Worm (Caenorhabditis elegans) whole organism, L3 larva: Measurements from ENCODE around the gene F46C5.10.

ENCODE experiments used
- R02D3.7 ChIP-seq: fragments of 150-350 bp; optimal IDR thresholded peaks from 2 replicates; lab custom pipeline; 2014; ENCODE audit warnings: missing biosample characterization, missing genetic modification characterization
- ZK546.5 ChIP-seq: sonication (generic microtip); optimal IDR thresholded peaks from 2 replicates; lab custom pipeline; 2017; ENCODE audit warnings: missing biosample characterization, missing genetic modification characterization
- aly-2 ChIP-seq: fragments of 150-350 bp; optimal IDR thresholded peaks from 2 replicates; lab custom pipeline; 2014; ENCODE audit warnings: missing biosample characterization, missing genetic modification characterization
- ama-1 ChIP-seq: fragments of 150-350 bp; optimal IDR thresholded peaks from 2 replicates; lab custom pipeline; 2018
- ceh-16 ChIP-seq: sonication (generic microtip); optimal IDR thresholded peaks from 2 replicates; lab custom pipeline; 2017; ENCODE audit warnings: missing biosample characterization, missing genetic modification characterization
- ceh-28 ChIP-seq: fragments of 150-350 bp; optimal IDR thresholded peaks from 2 replicates; lab custom pipeline; 2014; ENCODE audit warnings: missing biosample characterization, missing genetic modification reagents, missing genetic modification characterization
- ceh-82 ChIP-seq: fragments of 150-350 bp; optimal IDR thresholded peaks from 2 replicates; lab custom pipeline; 2014; ENCODE audit warnings: missing biosample characterization, missing genetic modification characterization
- ceh-9 ChIP-seq: sonication (generic microtip); optimal IDR thresholded peaks from 2 replicates; lab custom pipeline; 2018; ENCODE audit warnings: missing biosample characterization, missing genetic modification characterization
- daf-12 ChIP-seq: fragments of 150-350 bp; optimal IDR thresholded peaks from 2 replicates; lab custom pipeline; 2014; ENCODE audit warnings: missing biosample characterization, missing genetic modification reagents, missing genetic modification characterization
- egl-27 ChIP-seq: sonication (generic microtip); optimal IDR thresholded peaks from 4 replicates; lab custom pipeline; 2017; ENCODE audit warnings: missing biosample characterization, missing genetic modification reagents, missing genetic modification characterization
- egl-5 ChIP-seq: fragments of 150-350 bp; optimal IDR thresholded peaks from 2 replicates; lab custom pipeline; 2017; ENCODE audit warnings: missing biosample characterization, missing genetic modification reagents, missing genetic modification characterization, inconsistent platforms
- elt-1 ChIP-seq: fragments of 150-350 bp; optimal IDR thresholded peaks from 2 replicates; lab custom pipeline; 2014; ENCODE audit warnings: missing biosample characterization, missing genetic modification characterization
- elt-2 ChIP-seq: sonication (generic microtip); optimal IDR thresholded peaks from 2 replicates; lab custom pipeline; 2016; ENCODE audit warnings: missing genetic modification reagents, mild to moderate bottlenecking, missing genetic modification characterization, missing compliant biosample characterization
- elt-3 ChIP-seq, 3 experiments: fragments of 150-350 bp in 1 of 3; sonication (generic microtip) in 2 of 3; optimal IDR thresholded peaks; 2 replicates in 2 of 3; 4 replicates in 1 of 3; lab custom pipeline; 2014 to 2017; ENCODE audit warnings: missing biosample characterization in 3 of 3, missing genetic modification characterization in 3 of 3
- eor-1 ChIP-seq, 2 experiments: fragments of 150-350 bp; optimal IDR thresholded peaks; 2 replicates each; lab custom pipeline; 2014 to 2018; ENCODE audit warnings: missing biosample characterization in 2 of 2, missing genetic modification characterization in 2 of 2
- fkh-10 ChIP-seq: sonication (generic microtip); optimal IDR thresholded peaks from 2 replicates; lab custom pipeline; 2017; ENCODE audit warnings: missing biosample characterization, missing genetic modification reagents, missing genetic modification characterization
- fkh-2 ChIP-seq: fragments of 150-350 bp; optimal IDR thresholded peaks from 2 replicates; lab custom pipeline; 2014; ENCODE audit warnings: missing biosample characterization, missing genetic modification reagents, missing genetic modification characterization
- fos-1 ChIP-seq: fragments of 150-350 bp; optimal IDR thresholded peaks from 2 replicates; lab custom pipeline; 2014; ENCODE audit warnings: missing biosample characterization, missing genetic modification characterization
- hmg-11 ChIP-seq: sonication (generic microtip); optimal IDR thresholded peaks from 2 replicates; lab custom pipeline; 2016; ENCODE audit warnings: missing genetic modification characterization, missing compliant biosample characterization
- jun-1 ChIP-seq: fragments of 150-350 bp; optimal IDR thresholded peaks from 2 replicates; lab custom pipeline; 2014; ENCODE audit warnings: missing biosample characterization, missing genetic modification reagents, missing genetic modification characterization
- lin-15B ChIP-seq: fragments of 150-350 bp; optimal IDR thresholded peaks from 2 replicates; lab custom pipeline; 2014; ENCODE audit warnings: missing biosample characterization, missing genetic modification characterization
- lin-39 ChIP-seq: fragments of 150-350 bp; optimal IDR thresholded peaks from 2 replicates; lab custom pipeline; 2018; ENCODE audit warnings: missing biosample characterization, missing genetic modification reagents, missing genetic modification characterization
- lsy-12 ChIP-seq: sonication (generic microtip); optimal IDR thresholded peaks from 2 replicates; lab custom pipeline; 2016; ENCODE audit warnings: mild to moderate bottlenecking, missing genetic modification characterization, missing compliant biosample characterization
- mdl-1 ChIP-seq: fragments of 150-350 bp; optimal IDR thresholded peaks from 2 replicates; lab custom pipeline; 2014; ENCODE audit warnings: missing biosample characterization, missing genetic modification characterization
- mml-1 ChIP-seq: fragments of 150-350 bp; sonication (generic microtip); optimal IDR thresholded peaks from 3 replicates; lab custom pipeline; 2014; ENCODE audit warnings: missing biosample characterization, missing genetic modification characterization
- nfya-1 ChIP-seq: sonication (generic microtip); optimal IDR thresholded peaks from 2 replicates; lab custom pipeline; 2017; ENCODE audit warnings: missing genetic modification characterization, mild to moderate bottlenecking, missing compliant biosample characterization, antibody characterized with exemption, moderate library complexity; ENCODE audit not compliant: insufficient read depth
- nhr-11 ChIP-seq: fragments of 150-350 bp; optimal IDR thresholded peaks from 2 replicates; lab custom pipeline; 2014; ENCODE audit warnings: missing biosample characterization, missing genetic modification characterization
- nhr-12 ChIP-seq: fragments of 150-350 bp; optimal IDR thresholded peaks from 2 replicates; lab custom pipeline; 2014; ENCODE audit warnings: missing biosample characterization, missing genetic modification characterization
- nhr-23 ChIP-seq: fragments of 150-350 bp; optimal IDR thresholded peaks from 2 replicates; lab custom pipeline; 2014; ENCODE audit warnings: missing biosample characterization, missing genetic modification reagents, missing genetic modification characterization
- nhr-237 ChIP-seq: fragments of 150-350 bp; optimal IDR thresholded peaks from 2 replicates; lab custom pipeline; 2014; ENCODE audit warnings: missing biosample characterization, missing genetic modification characterization
- nhr-25 ChIP-seq: sonication (generic microtip); optimal IDR thresholded peaks from 2 replicates; lab custom pipeline; 2017; ENCODE audit warnings: missing biosample characterization, missing genetic modification characterization
- nhr-28 ChIP-seq: fragments of 150-350 bp; optimal IDR thresholded peaks from 2 replicates; lab custom pipeline; 2014; ENCODE audit warnings: missing biosample characterization, missing genetic modification characterization
- nhr-43 ChIP-seq: sonication (generic microtip); optimal IDR thresholded peaks from 2 replicates; lab custom pipeline; 2016; ENCODE audit warnings: mild to moderate bottlenecking, missing genetic modification characterization, missing compliant biosample characterization; ENCODE audit not compliant: poor library complexity, severe bottlenecking
- nhr-67 ChIP-seq: fragments of 150-350 bp; optimal IDR thresholded peaks from 2 replicates; lab custom pipeline; 2014; ENCODE audit warnings: missing biosample characterization, missing genetic modification characterization
- nhr-76 ChIP-seq: fragments of 150-350 bp; sonication (generic microtip); optimal IDR thresholded peaks from 5 replicates; lab custom pipeline; 2014; ENCODE audit warnings: missing biosample characterization, missing genetic modification characterization
- nhr-77 ChIP-seq: fragments of 150-350 bp; optimal IDR thresholded peaks from 2 replicates; lab custom pipeline; 2014; ENCODE audit warnings: missing biosample characterization, missing genetic modification characterization
- pha-4 ChIP-seq: fragments of 150-350 bp; optimal IDR thresholded peaks from 2 replicates; lab custom pipeline; 2014; ENCODE audit warnings: missing biosample characterization, missing genetic modification reagents, missing genetic modification characterization
- pqm-1 ChIP-seq: fragments of 150-350 bp; optimal IDR thresholded peaks from 2 replicates; lab custom pipeline; 2017; ENCODE audit warnings: missing biosample characterization, missing genetic modification characterization, inconsistent platforms
- sea-2 ChIP-seq: fragments of 150-350 bp; sonication (generic microtip); optimal IDR thresholded peaks from 4 replicates; lab custom pipeline; 2014; ENCODE audit warnings: missing biosample characterization, missing genetic modification reagents, missing genetic modification characterization
- skn-1 ChIP-seq: fragments of 150-350 bp; optimal IDR thresholded peaks from 2 replicates; lab custom pipeline; 2014; ENCODE audit warnings: missing biosample characterization, missing genetic modification characterization
- snpc-4 ChIP-seq: fragments of 150-350 bp; optimal IDR thresholded peaks from 2 replicates; lab custom pipeline; 2014; ENCODE audit warnings: missing biosample characterization, missing genetic modification characterization
- tbx-2 ChIP-seq: sonication (generic microtip); optimal IDR thresholded peaks from 2 replicates; lab custom pipeline; 2016; ENCODE audit warnings: mild to moderate bottlenecking, missing genetic modification characterization, missing compliant biosample characterization
- unc-39 ChIP-seq: sonication (generic microtip); optimal IDR thresholded peaks from 4 replicates; lab custom pipeline; 2017; ENCODE audit warnings: missing biosample characterization, missing genetic modification characterization
- unc-62 ChIP-seq: fragments of 150-350 bp; sonication (generic microtip); optimal IDR thresholded peaks from 4 replicates; lab custom pipeline; 2014; ENCODE audit warnings: missing biosample characterization, missing genetic modification reagents, missing genetic modification characterization
- zag-1 ChIP-seq: fragments of 150-350 bp; optimal IDR thresholded peaks from 2 replicates; lab custom pipeline; 2014; ENCODE audit warnings: missing biosample characterization, missing genetic modification characterization
- ztf-11 ChIP-seq: fragments of 150-350 bp; optimal IDR thresholded peaks from 2 replicates; lab custom pipeline; 2014; ENCODE audit warnings: missing biosample characterization, missing genetic modification characterization
- ztf-4 ChIP-seq: fragments of 150-350 bp; optimal IDR thresholded peaks from 2 replicates; lab custom pipeline; 2014; ENCODE audit warnings: missing biosample characterization, missing genetic modification characterization

Gene F46C5.10

DNA sequence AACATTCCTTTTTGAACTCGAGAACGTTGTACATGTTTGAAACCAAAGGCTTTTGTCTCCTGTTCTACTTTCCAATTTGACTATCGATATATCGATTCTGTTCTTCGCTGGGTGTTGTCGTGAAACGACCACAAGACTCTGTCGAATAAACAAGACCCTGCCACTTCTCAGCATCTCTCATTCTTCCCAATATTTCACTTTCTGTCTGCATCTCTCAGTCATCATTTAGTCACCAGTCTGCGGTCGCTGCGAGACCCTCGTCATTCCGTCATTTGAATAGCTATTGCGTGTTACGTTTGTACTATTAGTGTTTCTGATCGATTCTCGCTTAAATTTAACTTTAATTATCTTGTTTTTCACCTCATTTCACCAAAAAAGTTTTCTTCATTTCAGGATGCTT is 31.5 kb downstream of the F46C5.10 start (continued):
- TF ChIP-seq pha-4: peak; percentile 99
- peak; percentile 99 for TF ChIP-seq egl-5 (tag; lab: Kevin White, UChicago)
- peak; percentile 2 for TF ChIP-seq egl-27
- no peak for TF ChIP-seq ztf-11
- TF ChIP-seq nhr-28 (tag; lab: Kevin White, UChicago): no peak

DNA sequence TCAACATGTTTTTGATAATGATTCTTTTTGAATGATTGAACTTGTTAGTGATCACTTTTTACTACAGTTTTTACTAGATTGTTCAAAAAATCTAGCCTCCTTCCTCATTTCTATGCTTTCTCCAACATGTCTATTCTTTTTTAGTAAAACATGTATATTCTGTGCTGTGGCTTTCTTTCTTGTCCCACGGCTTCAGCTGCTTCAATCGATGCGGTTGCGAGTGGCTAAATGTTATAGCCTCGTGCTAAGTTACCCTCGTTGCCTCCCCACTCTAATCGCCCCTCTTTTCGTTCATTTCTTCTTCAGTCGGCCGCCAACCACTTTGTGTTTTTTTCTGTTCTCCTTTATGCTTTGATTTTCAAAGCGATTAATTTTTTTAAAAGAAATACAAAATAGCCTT is 33.0 kb downstream of the F46C5.10 start:
- TF ChIP-seq nhr-11 (tag; lab: Kevin White, UChicago): peak; percentile 1
- TF ChIP-seq nhr-25 (tag; lab: Kevin White, UChicago): no peak
- TF ChIP-seq nfya-1 (tag; lab: Kevin White, UChicago): peak; percentile 55
- TF ChIP-seq snpc-4 (tag; lab: Kevin White, UChicago): peak; percentile 38
- TF ChIP-seq ama-1 (lab: Kevin White, UChicago): peak; percentile 71
- TF ChIP-seq pqm-1 (tag; lab: Kevin White, UChicago): no peak
- peak; percentile 78 for TF ChIP-seq hmg-11
- peak; percentile 25 for TF ChIP-seq egl-5 (tag; lab: Kevin White, UChicago)

DNA sequence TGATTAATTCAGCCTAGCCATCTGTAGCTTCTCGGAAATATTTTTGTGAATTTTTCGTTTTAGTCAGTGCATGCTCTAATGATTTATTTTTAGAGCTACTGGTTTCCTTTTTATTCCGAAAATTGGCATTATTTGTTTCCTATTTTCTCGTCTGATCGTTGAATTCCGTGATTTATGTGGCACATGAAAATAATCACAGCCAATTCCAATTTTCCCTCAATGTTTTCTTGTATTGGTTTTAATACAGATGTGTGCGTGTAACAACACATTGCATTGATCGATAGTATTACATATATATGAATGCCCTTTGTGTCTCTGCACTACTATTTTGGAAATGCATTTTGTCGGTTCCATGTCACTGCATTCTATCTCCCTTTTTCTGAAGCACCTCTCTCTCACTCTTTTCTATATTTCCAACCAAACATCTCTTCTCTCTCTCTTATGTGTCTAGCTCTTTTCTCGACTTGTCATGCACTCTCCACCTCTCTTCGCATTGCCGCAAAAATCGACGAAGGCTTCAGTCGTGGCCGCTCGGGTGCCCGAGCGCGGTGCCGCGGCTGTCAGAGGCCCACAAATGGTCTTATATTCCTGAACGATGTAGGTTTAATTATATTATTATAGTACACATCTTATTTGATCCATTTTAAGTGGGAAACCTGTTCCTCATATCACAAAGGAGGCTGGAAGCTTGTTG is 34.4 kb downstream of the F46C5.10 start:
- peak; percentile 81 for TF ChIP-seq nfya-1 (tag; lab: Kevin White, UChicago)
- TF ChIP-seq lin-39: peak; percentile 67
- no peak for TF ChIP-seq nhr-23 (tag; lab: Kevin White, UChicago)
- TF ChIP-seq nhr-76: no peak
- TF ChIP-seq ama-1 (lab: Kevin White, UChicago): peak; percentile 94
- no peak for TF ChIP-seq ztf-4 (tag; lab: Kevin White, UChicago)
- TF ChIP-seq snpc-4 (tag; lab: Kevin White, UChicago): no peak
- TF ChIP-seq lsy-12 (tag; lab: Kevin White, UChicago): no peak
- peak; percentile 13 for TF ChIP-seq nhr-43 (tag; lab: Kevin White, UChicago)
- peak; percentile 32 for TF ChIP-seq pqm-1 (tag; lab: Kevin White, UChicago)
- no peak for TF ChIP-seq nhr-25 (tag; lab: Kevin White, UChicago)
- TF ChIP-seq skn-1 (tag; lab: Kevin White, UChicago): no peak
- no peak for TF ChIP-seq egl-27
- peak; percentile 29 for TF ChIP-seq elt-2 (tag; lab: Kevin White, UChicago)
- no peak for TF ChIP-seq mdl-1 (tag; lab: Kevin White, UChicago)
- TF ChIP-seq unc-39 (tag; lab: Kevin White, UChicago): no peak
- TF ChIP-seq ceh-9: no peak
- no peak for TF ChIP-seq ztf-11
- TF ChIP-seq hmg-11: peak; percentile 57
- TF ChIP-seq pha-4: peak; percentile 38
- TF ChIP-seq eor-1 (tag; optimal IDR thresholded peaks at IDR 0.05; lab: Kevin White, UChicago): no peak
- TF ChIP-seq jun-1 (tag; lab: Kevin White, UChicago): no peak
- no peak for TF ChIP-seq ZK546.5 (tag; lab: Kevin White, UChicago)
- no peak for TF ChIP-seq elt-3 (tag; optimal IDR thresholded peaks at IDR 0.05; lab: Kevin White, UChicago)
- TF ChIP-seq ceh-28 (tag; lab: Kevin White, UChicago): peak; percentile 9
- no peak for TF ChIP-seq nhr-28 (tag; lab: Kevin White, UChicago)
- no peak for TF ChIP-seq egl-5 (tag; lab: Kevin White, UChicago)
- no peak for TF ChIP-seq aly-2 (tag; lab: Kevin White, UChicago)
- TF ChIP-seq nhr-77 (tag; lab: Kevin White, UChicago): no peak
- no peak for TF ChIP-seq tbx-2
- no peak for TF ChIP-seq sea-2 (GFP tag; lab: Kevin White, UChicago)
- TF ChIP-seq lin-15B (tag; lab: Kevin White, UChicago): no peak
- no peak for TF ChIP-seq nhr-12 (tag; lab: Kevin White, UChicago)
- no peak for TF ChIP-seq fkh-10 (GFP tag; lab: Kevin White, UChicago)
- no peak for TF ChIP-seq R02D3.7 (tag; lab: Kevin White, UChicago)
- TF ChIP-seq ceh-16 (tag; lab: Kevin White, UChicago): no peak
- no peak for TF ChIP-seq ceh-82 (tag; lab: Kevin White, UChicago)
- TF ChIP-seq nhr-237 (tag; lab: Kevin White, UChicago): no peak
- no peak for TF ChIP-seq zag-1 (tag; lab: Kevin White, UChicago)
- TF ChIP-seq nhr-11 (tag; lab: Kevin White, UChicago): no peak
- TF ChIP-seq daf-12 (tag; lab: Kevin White, UChicago): no peak
- TF ChIP-seq fos-1 (tag; lab: Kevin White, UChicago): no peak
- no peak for TF ChIP-seq unc-62
- no peak for TF ChIP-seq nhr-67
- TF ChIP-seq mml-1 (tag; lab: Kevin White, UChicago): no peak
- TF ChIP-seq fkh-2: no peak
- TF ChIP-seq elt-1: no peak
